Worm (Caenorhabditis elegans): Measurements from ENCODE around the gene mlcd-1.

Gene mlcd-1

DNA sequence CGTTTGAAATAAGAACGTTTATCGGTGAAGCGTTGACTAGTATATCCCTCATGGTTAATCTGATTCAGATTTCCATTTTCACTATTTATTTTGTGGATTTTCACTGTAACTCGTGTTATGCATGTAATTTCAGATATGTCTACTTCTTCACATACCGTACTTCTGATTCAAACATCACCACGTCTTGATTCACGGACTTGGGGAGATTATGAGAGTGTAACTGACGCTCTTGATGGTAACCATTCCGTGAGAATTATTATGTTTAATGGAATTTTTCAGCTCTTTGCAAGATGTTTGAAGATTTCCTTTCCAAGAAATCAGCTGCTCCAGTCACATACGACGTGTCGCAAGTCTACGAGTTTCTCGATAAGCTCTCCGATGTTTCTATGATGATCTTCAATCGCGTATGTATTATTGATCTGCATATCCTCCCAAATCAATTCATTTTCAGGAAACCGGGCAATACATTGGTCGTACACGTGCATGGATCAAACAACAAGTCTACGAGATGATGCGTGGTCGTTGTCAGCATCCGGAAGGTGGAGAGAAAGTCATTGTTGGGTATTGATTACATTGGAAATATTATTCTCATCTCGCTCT, 25.3 kb upstream of the mlcd-1 start, which contains the start of gene erh-2:
erh-2 (plus strand) TSS at position 134 of the 600 bp plus-strand sequence.
- TF ChIP-seq isw-1 (GFP tag; IDR thresholded peaks at IDR 0.05) (no peak), nhr-85 (tag) (peak; percentile 62)

DNA sequence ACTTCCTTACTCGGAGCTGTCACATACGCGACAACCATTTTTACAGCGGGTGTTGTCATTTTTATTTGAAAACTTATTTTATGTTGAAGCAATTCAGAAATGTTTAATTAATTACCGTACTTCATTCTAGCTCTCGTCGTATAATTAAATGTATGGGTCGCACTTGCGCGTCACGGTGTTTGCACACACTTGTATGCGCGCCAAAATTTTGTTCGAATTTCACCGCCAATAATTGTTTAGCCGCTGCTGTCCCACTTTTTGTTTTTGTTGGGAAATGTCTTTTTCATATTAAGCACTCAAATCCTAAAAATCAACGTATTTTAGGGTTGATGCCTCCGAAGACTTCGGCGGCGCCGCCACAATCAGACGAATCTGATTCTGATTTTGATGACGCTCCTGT, 19.2 kb upstream of the mlcd-1 start, which contains the start of the genes F35G12.7 and smc-4:
F35G12.7 (minus strand) TSS at position 154 of the 400 bp plus-strand sequence.
smc-4 (plus strand) TSS at position 325 of the 400 bp plus-strand sequence.
- peak; percentile 64 for TF ChIP-seq swsn-7 (tag; optimal IDR thresholded peaks at IDR 0.05)
- TF ChIP-seq pax-3 (tag; optimal IDR thresholded peaks at IDR 0.05) = no peak
- peak; percentile 69 for TF ChIP-seq rnt-1 (tag; optimal IDR thresholded peaks at IDR 0.05)
- TF ChIP-seq ztf-11 (tag; optimal IDR thresholded peaks at IDR 0.05) = peak in 1 of 2 experiments; percentile 17
- TF ChIP-seq F16B12.6 (tag; optimal IDR thresholded peaks at IDR 0.05) = peak; percentile 95
- no peak for TF ChIP-seq hlh-4 (tag; optimal IDR thresholded peaks at IDR 0.05)
- TF ChIP-seq C16A3.4 (tag; optimal IDR thresholded peaks at IDR 0.05) = peak; percentile 70
- peak; percentile 58 for TF ChIP-seq tbx-2 (tag; optimal IDR thresholded peaks at IDR 0.05)
- TF ChIP-seq lin-35 (GFP tag; optimal IDR thresholded peaks at IDR 0.05) = peak; percentile 87 to 94
- TF ChIP-seq lin-13 (GFP tag; optimal IDR thresholded peaks at IDR 0.05) = peak; percentile 4
- TF ChIP-seq lin-39 (tag; optimal IDR thresholded peaks at IDR 0.05) = peak; percentile 15
- TF ChIP-seq nhr-19 (GFP tag; conservative IDR thresholded peaks at IDR 0.05) = peak; percentile 71
- peak; percentile 72 for TF ChIP-seq nhr-47 (tag; optimal IDR thresholded peaks at IDR 0.05)
- peak; percentile 58 for TF ChIP-seq xbp-1 (tag; optimal IDR thresholded peaks at IDR 0.05)
- TF ChIP-seq dpl-1 (GFP tag; optimal IDR thresholded peaks at IDR 0.05) = peak; percentile 86 to 91 (median 91)
- peak; percentile 77 for TF ChIP-seq snu-23 (GFP tag; optimal IDR thresholded peaks at IDR 0.05)
- TF ChIP-seq unc-62 (GFP tag; optimal IDR thresholded peaks at IDR 0.05) = no peak
- TF ChIP-seq unc-130 (tag; optimal IDR thresholded peaks at IDR 0.05) = peak; percentile 71
- TF ChIP-seq ceh-90 (tag; optimal IDR thresholded peaks at IDR 0.05) = no peak
- peak; percentile 30 for TF ChIP-seq vab-15 (tag; optimal IDR thresholded peaks at IDR 0.05)
- peak; percentile 51 for TF ChIP-seq isw-1 (GFP tag; IDR thresholded peaks at IDR 0.05)
- TF ChIP-seq ces-1 (GFP tag; optimal IDR thresholded peaks at IDR 0.05) = no peak
- peak; percentile 33; the same call in 1 of the 2 replicates for TF ChIP-seq grh-1 (GFP tag; IDR thresholded peaks at IDR 0.05)
- no peak for TF ChIP-seq fkh-10 (GFP tag; optimal IDR thresholded peaks at IDR 0.05)
- no peak for TF ChIP-seq sox-4 (tag; optimal IDR thresholded peaks at IDR 0.05)
- TF ChIP-seq lsy-2 (tag; optimal IDR thresholded peaks at IDR 0.05) = peak; percentile 91 to 96
- peak; percentile 6 for TF ChIP-seq unc-86 (tag; optimal IDR thresholded peaks at IDR 0.05)
- TF ChIP-seq ceh-82 (tag; optimal IDR thresholded peaks at IDR 0.05) = peak in 2 of 3 experiments; percentile 35 to 47
- TF ChIP-seq nhr-12 (tag; optimal IDR thresholded peaks at IDR 0.05) = no peak
- TF ChIP-seq mdl-1 (tag; optimal IDR thresholded peaks at IDR 0.05) = peak in 1 of 2 experiments; percentile 33
- peak; percentile 46 for TF ChIP-seq irx-1 (tag; optimal IDR thresholded peaks at IDR 0.05)
- peak; percentile 35 for TF ChIP-seq lin-15B (tag; optimal IDR thresholded peaks at IDR 0.05)
- TF ChIP-seq dsc-1 (tag; optimal IDR thresholded peaks at IDR 0.05) = peak; percentile 64
- peak; percentile 61 for TF ChIP-seq nhr-20 (tag; optimal IDR thresholded peaks at IDR 0.05)
- TF ChIP-seq hlh-17 (GFP tag; optimal IDR thresholded peaks at IDR 0.05; ENCODE audit: borderline replicate concordance) = no peak
- TF ChIP-seq nhr-90 (tag; optimal IDR thresholded peaks at IDR 0.05; ENCODE audit: poor library complexity) = peak; percentile 38
- peak; percentile 26 for TF ChIP-seq fkh-8 (tag; optimal IDR thresholded peaks at IDR 0.05)
- TF ChIP-seq mab-9 (GFP tag; IDR thresholded peaks at IDR 0.05) = peak; percentile 41; the same call in 1 of the 2 replicates
- peak; percentile 34 for TF ChIP-seq ceh-8 (GFP tag; optimal IDR thresholded peaks at IDR 0.05)
- peak; percentile 79 for TF ChIP-seq mep-1 (tag; optimal IDR thresholded peaks at IDR 0.05)
- peak; percentile 48 for TF ChIP-seq C04F5.9 (tag; optimal IDR thresholded peaks at IDR 0.05)
- TF ChIP-seq efl-1 (optimal IDR thresholded peaks at IDR 0.05) = peak; percentile 81 to 89
- TF ChIP-seq efl-1 (GFP tag; optimal IDR thresholded peaks at IDR 0.05 in 1 of 2) = peak; percentile 89 to 99
- TF ChIP-seq fos-1 (tag; optimal IDR thresholded peaks at IDR 0.05) = no peak
- TF ChIP-seq nhr-71 (tag; optimal IDR thresholded peaks at IDR 0.05) = peak; percentile 73
- TF ChIP-seq snpc-4 (tag; optimal IDR thresholded peaks at IDR 0.05) = peak; percentile 9
- no peak for TF ChIP-seq elt-2 (tag; optimal IDR thresholded peaks at IDR 0.05)
- TF ChIP-seq ztf-4 (tag; optimal IDR thresholded peaks at IDR 0.05) = peak; percentile 26
- no peak for TF ChIP-seq hpl-2 (GFP tag; optimal IDR thresholded peaks at IDR 0.05)
- peak; percentile 58 for TF ChIP-seq nhr-85 (tag)

Data from whole organism, L1 larva.